Worm (Caenorhabditis elegans) whole organism, L4 larva: ENCODE data around the gene exl-1.

Experiments
- ctbp-1 ChIP-seq: fragments of 200-800 bp; sonication (Bioruptor generic); IDR thresholded peaks from 2 replicates; pipeline ENCODE4 v1.3.6; 2022; ENCODE audit warnings: missing genetic modification reagents, missing genetic modification characterization, missing compliant biosample characterization
- mep-1 ChIP-seq: fragments of 150-350 bp; sonication (generic microtip); optimal IDR thresholded peaks from 3 replicates; lab custom pipeline; 2014; ENCODE audit warnings: missing biosample characterization, missing genetic modification characterization
- nhr-237 ChIP-seq: sonication (generic microtip); optimal IDR thresholded peaks from 2 replicates; lab custom pipeline; 2017; ENCODE audit warnings: missing biosample characterization, missing genetic modification characterization

DNA sequence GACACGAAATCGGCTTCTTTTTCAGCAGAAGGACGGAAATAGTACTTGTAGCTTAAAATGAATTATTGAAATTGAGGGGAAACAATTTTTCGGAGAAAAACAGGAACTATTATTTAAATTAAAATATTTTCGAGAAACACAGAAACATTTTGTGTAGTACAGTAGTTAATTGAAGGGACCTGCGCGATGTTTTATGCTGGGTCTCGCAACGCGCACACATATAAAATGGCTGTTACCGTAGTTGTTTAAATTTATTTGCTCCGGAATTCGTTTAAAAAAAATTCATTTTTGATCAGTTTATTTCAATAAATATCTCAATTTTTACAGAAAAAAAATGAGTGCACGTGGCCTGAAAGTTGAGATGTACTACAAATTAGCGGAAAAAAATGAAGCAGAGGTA lies 2.5 kb downstream of the exl-1 start, which contains the start of gene dsb-2:
- TF ChIP-seq mep-1 (no peak), nhr-237 (tag; lab: Kevin White, UChicago) (no peak), ctbp-1 (no peak)
